Fruit fly (Drosophila melanogaster) whole organism, embryonic: ENCODE measurements around the gene in.

Source experiments
- Adf1 ChIP-seq: fragments of 200-800 bp; sonication (Bioruptor generic); IDR thresholded peaks from 2 replicates; pipeline ENCODE4 v1.3.6; 2022; ENCODE audit warnings: missing biosample characterization, missing genetic modification characterization
- Atf-2 ChIP-seq: fragments of 200-800 bp; sonication (Bioruptor generic); optimal IDR thresholded peaks from 2 replicates; lab custom pipeline; 2016; ENCODE audit warnings: missing biosample characterization, missing genetic modification characterization
- Atf3 ChIP-seq: fragments of 200-800 bp; sonication (Bioruptor generic); optimal IDR thresholded peaks from 3 replicates; lab custom pipeline; 2016; ENCODE audit warnings: missing biosample characterization, missing genetic modification characterization
- Awh ChIP-seq: fragments of 200-800 bp; sonication (Bioruptor generic); IDR thresholded peaks from 2 replicates; pipeline ENCODE4, ENCODE4 v1.3.6; 2022; ENCODE audit warnings: missing biosample characterization, missing genetic modification characterization
- Bgb ChIP-seq: fragments of 200-800 bp; sonication (Bioruptor generic); IDR thresholded peaks from 2 replicates; pipeline ENCODE4 v1.3.6; 2022; ENCODE audit warnings: missing biosample characterization, missing genetic modification characterization; ENCODE audit not compliant: partially characterized antibody
- Bteb2 ChIP-seq: fragments of 200-800 bp; sonication (Bioruptor generic); optimal IDR thresholded peaks from 2 replicates; lab custom pipeline; 2016; ENCODE audit warnings: missing biosample characterization, missing genetic modification characterization
- CG10267 ChIP-seq: fragments of 200-800 bp; sonication (Bioruptor generic); optimal IDR thresholded peaks from 2 replicates; lab custom pipeline; 2018; ENCODE audit warnings: missing biosample characterization, mild to moderate bottlenecking, missing genetic modification characterization, moderate library complexity
- CG10462 ChIP-seq: fragments of 200-800 bp; sonication (Bioruptor generic); optimal IDR thresholded peaks from 2 replicates; lab custom pipeline; 2016; ENCODE audit warnings: missing biosample characterization, missing genetic modification characterization
- CG11085 ChIP-seq: fragments of 200-800 bp; sonication (Bioruptor generic); IDR thresholded peaks from 2 replicates; pipeline ENCODE4 v1.3.6; 2022; ENCODE audit warnings: missing biosample characterization, missing genetic modification characterization
- CG13287 ChIP-seq: fragments of 200-800 bp; sonication (Bioruptor generic); IDR thresholded peaks from 2 replicates; pipeline ENCODE4 v1.3.6; 2022; ENCODE audit warnings: missing biosample characterization, missing genetic modification characterization; ENCODE audit not compliant: partially characterized antibody
- CG14014 ChIP-seq: fragments of 200-800 bp; sonication (Bioruptor generic); IDR thresholded peaks from 2 replicates; pipeline ENCODE4 v1.3.6; 2022; ENCODE audit warnings: missing biosample characterization, missing genetic modification characterization
- CG15073 ChIP-seq: fragments of 200-800 bp; sonication (Bioruptor generic); optimal IDR thresholded peaks from 2 replicates; lab custom pipeline; 2016; ENCODE audit warnings: missing biosample characterization, missing genetic modification characterization
- CG15269 ChIP-seq: fragments of 200-800 bp; sonication (Bioruptor generic); optimal IDR thresholded peaks from 2 replicates; lab custom pipeline; 2018; ENCODE audit warnings: missing biosample characterization, mild to moderate bottlenecking, missing genetic modification characterization, moderate library complexity
- CG16813 ChIP-seq: fragments of 200-800 bp; sonication (Bioruptor generic); IDR thresholded peaks from 3 replicates; pipeline ENCODE4 v1.3.6; 2022; ENCODE audit warnings: missing biosample characterization, missing genetic modification characterization; ENCODE audit not compliant: partially characterized antibody
- CG2889 ChIP-seq: fragments of 200-800 bp; sonication (Bioruptor generic); IDR thresholded peaks from 3 replicates; pipeline ENCODE4 v1.3.6; 2022; ENCODE audit warnings: missing biosample characterization, missing genetic modification characterization
- CG30403 ChIP-seq: fragments of 200-800 bp; sonication (Bioruptor generic); optimal IDR thresholded peaks from 3 replicates; lab custom pipeline; 2016; ENCODE audit warnings: missing biosample characterization, missing genetic modification characterization
- CG3995 ChIP-seq: fragments of 200-800 bp; sonication (Bioruptor generic); optimal IDR thresholded peaks from 3 replicates; lab custom pipeline; 2016; ENCODE audit warnings: missing biosample characterization, missing genetic modification characterization
- CG6272 ChIP-seq: fragments of 200-800 bp; sonication (Bioruptor generic); IDR thresholded peaks from 2 replicates; pipeline ENCODE4 v1.3.6; 2022; ENCODE audit warnings: missing biosample characterization, missing genetic modification characterization
- CG8281 ChIP-seq: fragments of 200-800 bp; sonication (Bioruptor generic); optimal IDR thresholded peaks from 2 replicates; lab custom pipeline; 2018; ENCODE audit warnings: missing biosample characterization, mild to moderate bottlenecking, missing genetic modification characterization, moderate library complexity
- CG8478 ChIP-seq: fragments of >200 bp; optimal IDR thresholded peaks from 2 replicates; lab custom pipeline; 2018
- Dll ChIP-seq: fragments of 200-800 bp; sonication (Bioruptor generic); IDR thresholded peaks from 4 replicates; pipeline ENCODE4 v1.3.6; 2022; ENCODE audit warnings: missing biosample characterization, missing genetic modification characterization; ENCODE audit not compliant: partially characterized antibody
- HLH4C ChIP-seq: fragments of 200-800 bp; sonication (Bioruptor generic); IDR thresholded peaks from 3 replicates; pipeline ENCODE4 v1.3.6; 2022; ENCODE audit warnings: missing biosample characterization, missing genetic modification characterization; ENCODE audit not compliant: partially characterized antibody
- Hand ChIP-seq: fragments of 200-800 bp; sonication (Bioruptor generic); optimal IDR thresholded peaks from 2 replicates; lab custom pipeline; 2017; ENCODE audit warnings: mild to moderate bottlenecking, missing biosample characterization, missing genetic modification reagents, missing genetic modification characterization
- Hr51 ChIP-seq, 2 experiments: fragments of 200-800 bp; sonication (Bioruptor generic); optimal IDR thresholded peaks; 2 replicates in 1 of 2; 3 replicates in 1 of 2; lab custom pipeline; 2016 to 2018; ENCODE audit warnings: missing biosample characterization in 2 of 2, missing genetic modification characterization in 2 of 2, mild to moderate bottlenecking in 1 of 2, moderate library complexity in 1 of 2
- Hsf ChIP-seq: fragments of 200-800 bp; sonication (Bioruptor generic); optimal IDR thresholded peaks from 3 replicates; lab custom pipeline; 2016; ENCODE audit warnings: missing biosample characterization, missing genetic modification characterization
- Mes4 ChIP-seq: fragments of 200-800 bp; sonication (Bioruptor generic); optimal IDR thresholded peaks from 2 replicates; lab custom pipeline; 2016; ENCODE audit warnings: missing biosample characterization, missing genetic modification characterization
- Nf-YB ChIP-seq: fragments of 200-800 bp; sonication (Bioruptor generic); optimal IDR thresholded peaks from 3 replicates; lab custom pipeline; 2019; ENCODE audit warnings: missing biosample characterization, mild to moderate bottlenecking, missing genetic modification characterization, moderate library complexity
- PHDP ChIP-seq: fragments of 200-800 bp; sonication (Bioruptor generic); optimal IDR thresholded peaks from 3 replicates; lab custom pipeline; 2018; ENCODE audit warnings: missing biosample characterization, mild to moderate bottlenecking, missing genetic modification characterization, moderate library complexity
- ash1 ChIP-seq: fragments of 200-800 bp; sonication (Bioruptor generic); optimal IDR thresholded peaks from 2 replicates; lab custom pipeline; 2018; ENCODE audit warnings: missing biosample characterization, mild to moderate bottlenecking, missing genetic modification characterization
- bowl ChIP-seq: fragments of 200-800 bp; sonication (Bioruptor generic); IDR thresholded peaks from 2 replicates; pipeline ENCODE4 v1.3.6; 2022; ENCODE audit warnings: missing biosample characterization, missing genetic modification characterization
- br ChIP-seq: fragments of >200 bp; optimal IDR thresholded peaks from 2 replicates; lab custom pipeline; 2017
- btn ChIP-seq: fragments of 200-800 bp; sonication (Bioruptor generic); optimal IDR thresholded peaks from 2 replicates; lab custom pipeline; 2016; ENCODE audit warnings: missing biosample characterization, missing genetic modification characterization
- dan ChIP-seq: fragments of 200-800 bp; sonication (Bioruptor generic); IDR thresholded peaks from 2 replicates; pipeline ENCODE4 v1.3.6; 2022; ENCODE audit warnings: missing biosample characterization, missing genetic modification characterization
- danr ChIP-seq: fragments of 200-800 bp; sonication (Bioruptor generic); IDR thresholded peaks from 2 replicates; pipeline ENCODE4 v1.3.6; 2022; ENCODE audit warnings: missing biosample characterization, missing genetic modification characterization
- dysf ChIP-seq: fragments of 200-800 bp; sonication (Bioruptor generic); IDR thresholded peaks from 3 replicates; pipeline ENCODE4 v1.3.6; 2022; ENCODE audit warnings: missing biosample characterization, missing genetic modification characterization
- ftz-f1 ChIP-seq: fragments of 200-800 bp; sonication (Bioruptor generic); optimal IDR thresholded peaks from 2 replicates; lab custom pipeline; 2016; ENCODE audit warnings: missing biosample characterization, missing genetic modification characterization
- jing ChIP-seq: fragments of 200-800 bp; sonication (Bioruptor generic); optimal IDR thresholded peaks from 2 replicates; lab custom pipeline; 2018; ENCODE audit warnings: missing biosample characterization, mild to moderate bottlenecking, missing genetic modification characterization
- lilli ChIP-seq: fragments of 200-800 bp; sonication (Bioruptor generic); optimal IDR thresholded peaks from 3 replicates; lab custom pipeline; 2016; ENCODE audit warnings: missing biosample characterization, missing genetic modification characterization
- lov ChIP-seq, 2 experiments: fragments of 200-800 bp in 1 of 2; fragments of >200 bp in 1 of 2; sonication (Bioruptor generic) in 1 of 2; IDR thresholded peaks in 1 of 2; optimal IDR thresholded peaks in 1 of 2; 2 replicates in 1 of 2; 3 replicates in 1 of 2; pipeline versions ENCODE4 v1.3.6 to Lab custom; 2017 to 2022; ENCODE audit warnings: missing biosample characterization in 1 of 2, missing genetic modification characterization in 1 of 2
- nerfin-1 ChIP-seq: fragments of 200-800 bp; sonication (Bioruptor generic); optimal IDR thresholded peaks from 3 replicates; lab custom pipeline; 2019; ENCODE audit warnings: missing biosample characterization, mild to moderate bottlenecking, missing genetic modification characterization, moderate library complexity
- nerfin-2 ChIP-seq: fragments of 200-800 bp; sonication (Bioruptor generic); IDR thresholded peaks from 2 replicates; pipeline ENCODE4 v1.3.6; 2022; ENCODE audit warnings: missing biosample characterization, missing genetic modification characterization; ENCODE audit not compliant: partially characterized antibody
- odd ChIP-seq: fragments of 200-800 bp; sonication (Bioruptor generic); optimal IDR thresholded peaks from 2 replicates; lab custom pipeline; 2017; ENCODE audit warnings: missing biosample characterization, mild to moderate bottlenecking, missing genetic modification characterization
- pum ChIP-seq: fragments of 200-800 bp; sonication (Bioruptor generic); optimal IDR thresholded peaks from 2 replicates; lab custom pipeline; 2016; ENCODE audit warnings: missing biosample characterization, missing genetic modification characterization
- sd ChIP-seq: fragments of 200-800 bp; sonication (Bioruptor generic); optimal IDR thresholded peaks from 3 replicates; lab custom pipeline; 2018; ENCODE audit warnings: missing biosample characterization, mild to moderate bottlenecking, missing genetic modification characterization, moderate library complexity
- sna ChIP-seq: fragments of 200-800 bp; sonication (Bioruptor generic); IDR thresholded peaks from 2 replicates; pipeline ENCODE4 v1.3.6; 2022; ENCODE audit warnings: missing biosample characterization, missing genetic modification characterization; ENCODE audit not compliant: partially characterized antibody
- tap ChIP-seq: fragments of 200-800 bp; optimal IDR thresholded peaks from 3 replicates; lab custom pipeline; 2019; ENCODE audit warnings: missing biosample characterization, mild to moderate bottlenecking, missing genetic modification characterization, moderate library complexity
- trem ChIP-seq: fragments of 200-800 bp; optimal IDR thresholded peaks from 3 replicates; lab custom pipeline; 2019; ENCODE audit warnings: missing biosample characterization, mild to moderate bottlenecking, missing genetic modification characterization, moderate library complexity
- ttk ChIP-seq: fragments of 200-800 bp; sonication (Bioruptor generic); IDR thresholded peaks from 2 replicates; pipeline ENCODE4 v2.1.2; 2022; ENCODE audit warnings: missing biosample characterization, missing genetic modification characterization
- twi ChIP-seq: fragments of 200-800 bp; optimal IDR thresholded peaks from 2 replicates; lab custom pipeline; 2019; ENCODE audit warnings: missing biosample characterization, mild to moderate bottlenecking, missing genetic modification characterization, moderate library complexity

Gene in

DNA sequence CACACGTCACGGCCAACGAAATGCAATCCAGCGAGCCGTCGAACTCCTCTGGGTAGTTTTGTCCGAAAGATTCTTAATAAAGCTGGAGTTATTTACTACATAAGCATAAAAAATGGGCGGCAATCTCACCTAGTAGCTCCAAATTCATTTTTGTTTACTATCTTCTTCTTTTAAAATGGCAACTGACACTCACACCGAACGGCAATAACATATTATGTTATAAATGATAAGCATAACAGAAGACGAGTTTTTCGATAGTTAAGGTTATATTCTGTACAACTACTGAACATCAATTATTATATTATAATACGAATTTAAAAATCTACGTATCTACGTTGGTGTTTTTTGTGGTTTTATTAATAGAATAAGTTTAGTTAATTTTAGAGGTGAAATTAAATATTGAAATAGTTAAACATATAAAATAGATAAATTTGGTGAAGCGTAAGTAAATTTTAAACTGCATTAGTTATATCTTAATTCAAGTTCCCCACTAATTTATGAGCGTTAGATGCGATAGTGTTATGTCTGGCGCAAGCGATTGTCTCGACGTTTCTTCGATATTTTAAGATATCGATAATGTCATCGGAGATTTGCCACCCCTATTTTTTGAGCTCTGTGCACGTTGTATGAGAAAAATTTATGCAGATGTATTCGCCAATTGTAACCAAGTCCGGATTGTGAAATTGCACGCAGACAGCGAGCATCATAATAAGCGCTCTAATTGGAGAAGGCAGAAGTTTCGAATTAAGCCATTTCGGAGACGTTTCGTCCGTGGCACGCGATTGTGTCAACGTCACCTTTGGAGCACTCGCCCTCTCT, 19.0 kb upstream of the in start, which contains the start of the genes Rbbp5 and eRF1 (continued):
- TF ChIP-seq dan (GFP tag; lab: Robert Waterston, UW), result no peak
- TF ChIP-seq CG30403 (GFP tag; lab: Kevin White, UChicago), result peak; percentile 90
- no peak for TF ChIP-seq Adf1 (GFP tag; lab: Robert Waterston, UW)
- no peak for TF ChIP-seq jing (GFP tag; lab: Kevin White, UChicago)
- peak; percentile 80 for TF ChIP-seq CG10267
- TF ChIP-seq Atf3 (GFP tag; lab: Kevin White, UChicago), result peak; percentile 50
- TF ChIP-seq Hr51 (GFP tag; optimal IDR thresholded peaks at IDR 0.05; lab: Kevin White, UChicago), result peak; percentile 39 to 68
- TF ChIP-seq bowl (GFP tag; lab: Robert Waterston, UW), result no peak
- TF ChIP-seq twi (tag; lab: Kevin White, UChicago), result peak; percentile 59
- peak; percentile 40 for TF ChIP-seq Mes4 (GFP tag; lab: Kevin White, UChicago)
- no peak for TF ChIP-seq CG6272
- TF ChIP-seq CG10462, result no peak
- peak; percentile 86 for TF ChIP-seq HLH4C (GFP tag; lab: Robert Waterston, UW)
- no peak for TF ChIP-seq CG15073 (GFP tag; lab: Kevin White, UChicago)
- peak; percentile 73 for TF ChIP-seq PHDP (tag; lab: Kevin White, UChicago)
- TF ChIP-seq Bgb (GFP tag; lab: Robert Waterston, UW), result peak; percentile 90
- TF ChIP-seq nerfin-2, result peak; percentile 87
- TF ChIP-seq btn (GFP tag; lab: Kevin White, UChicago), result no peak
- no peak for TF ChIP-seq tap (tag; lab: Kevin White, UChicago)
- TF ChIP-seq br, result no peak
- peak; percentile 80 for TF ChIP-seq trem
- TF ChIP-seq Nf-YB (GFP tag; lab: Kevin White, UChicago), result peak; percentile 44
- TF ChIP-seq pum, result peak; percentile 32
- no peak for TF ChIP-seq odd
- TF ChIP-seq sd (tag; lab: Kevin White, UChicago), result no peak
- peak; percentile 81 for TF ChIP-seq sna
- TF ChIP-seq CG8478 (lab: Kevin White, UChicago), result no peak
- TF ChIP-seq Hsf (GFP tag; lab: Kevin White, UChicago), result peak; percentile 68
- peak; percentile 84 for TF ChIP-seq lilli
- no peak for TF ChIP-seq CG8281
- TF ChIP-seq Atf-2 (GFP tag; lab: Kevin White, UChicago), result peak; percentile 28
- TF ChIP-seq danr, result no peak
- no peak for TF ChIP-seq ftz-f1 (GFP tag; lab: Kevin White, UChicago)
- peak; percentile 25 for TF ChIP-seq CG3995 (GFP tag; lab: Kevin White, UChicago)
- TF ChIP-seq CG2889 (GFP tag; lab: Robert Waterston, UW), result no peak
- peak; percentile 81 for TF ChIP-seq CG14014 (GFP tag; lab: Robert Waterston, UW)
- peak; percentile 93 for TF ChIP-seq Dll (GFP tag; lab: Robert Waterston, UW)
- TF ChIP-seq CG15269 (tag; lab: Kevin White, UChicago), result peak; percentile 81
- TF ChIP-seq lov (optimal IDR thresholded peaks at IDR 0.05; lab: Kevin White, UChicago), result no peak
- TF ChIP-seq lov (GFP tag; IDR thresholded peaks at IDR 0.05; lab: Robert Waterston, UW), result peak; percentile 64; the same call in 2 of the 3 replicates
- TF ChIP-seq CG16813 (GFP tag; lab: Robert Waterston, UW), result peak; percentile 94
- TF ChIP-seq Awh (GFP tag; lab: Robert Waterston, UW), result peak; percentile 75
- no peak; the same call in 1 of the 2 replicates for TF ChIP-seq CG11085 (GFP tag; lab: Robert Waterston, UW)
- TF ChIP-seq nerfin-1, result peak; percentile 17
- peak; percentile 81; the same call in 2 of the 3 replicates for TF ChIP-seq dysf (GFP tag; lab: Robert Waterston, UW)
- TF ChIP-seq ash1 (GFP tag; lab: Kevin White, UChicago), result no peak
- peak; percentile 58 for TF ChIP-seq Bteb2 (GFP tag; lab: Kevin White, UChicago)
- TF ChIP-seq Hand (GFP tag; lab: Kevin White, UChicago), result peak; percentile 5
- TF ChIP-seq CG13287 (GFP tag; lab: Robert Waterston, UW), result peak; percentile 86
- TF ChIP-seq ttk (GFP tag; lab: Robert Waterston, UW), result no peak; the same call in 1 of the 2 replicates
